Fruit fly (Drosophila melanogaster) whole organism, embryonic: ENCODE results near the gene Uck.

Source experiments
- Bteb2 ChIP-seq: fragments of 200-800 bp; sonication (Bioruptor generic); optimal IDR thresholded peaks from 2 replicates; lab custom pipeline; 2016; ENCODE audit warnings: missing biosample characterization, missing genetic modification characterization
- CG11456 ChIP-seq: fragments of 200-800 bp; sonication (Bioruptor generic); IDR thresholded peaks from 3 replicates; pipeline ENCODE4 v1.3.6; 2022; ENCODE audit warnings: missing biosample characterization, missing genetic modification characterization
- CG11504 ChIP-seq: fragments of 200-800 bp; sonication (Bioruptor generic); optimal IDR thresholded peaks from 3 replicates; lab custom pipeline; 2019; ENCODE audit warnings: missing biosample characterization, mild to moderate bottlenecking, missing genetic modification characterization, moderate library complexity
- CG12071 ChIP-seq: fragments of 200-800 bp; sonication (Bioruptor generic); optimal IDR thresholded peaks from 3 replicates; lab custom pipeline; 2018; ENCODE audit warnings: missing biosample characterization, mild to moderate bottlenecking, missing genetic modification characterization
- CG13287 ChIP-seq: fragments of 200-800 bp; sonication (Bioruptor generic); IDR thresholded peaks from 2 replicates; pipeline ENCODE4 v1.3.6; 2022; ENCODE audit warnings: missing biosample characterization, missing genetic modification characterization; ENCODE audit not compliant: partially characterized antibody
- CG13624 ChIP-seq: fragments of 200-800 bp; sonication (Bioruptor generic); optimal IDR thresholded peaks from 2 replicates; lab custom pipeline; 2016; ENCODE audit warnings: missing biosample characterization, missing genetic modification characterization
- CG14710 ChIP-seq: fragments of 200-800 bp; sonication (Bioruptor generic); optimal IDR thresholded peaks from 3 replicates; lab custom pipeline; 2019; ENCODE audit warnings: missing biosample characterization, mild to moderate bottlenecking, missing genetic modification characterization, moderate library complexity
- CG15514 ChIP-seq: fragments of 200-800 bp; sonication (Bioruptor generic); optimal IDR thresholded peaks from 3 replicates; lab custom pipeline; 2017; ENCODE audit warnings: missing biosample characterization, missing genetic modification characterization, mild to moderate bottlenecking, moderate library complexity, missing genetic modification reagents
- CG1603 ChIP-seq: fragments of 200-800 bp; sonication (Bioruptor generic); optimal IDR thresholded peaks from 2 replicates; lab custom pipeline; 2019; ENCODE audit warnings: missing biosample characterization, mild to moderate bottlenecking, missing genetic modification characterization, moderate library complexity
- CG17359 ChIP-seq: fragments of 200-800 bp; sonication (Bioruptor generic); optimal IDR thresholded peaks from 3 replicates; lab custom pipeline; 2018; ENCODE audit warnings: missing biosample characterization, mild to moderate bottlenecking, missing genetic modification characterization, moderate library complexity
- CG17612 ChIP-seq: fragments of 200-800 bp; sonication (Bioruptor generic); IDR thresholded peaks from 2 replicates; pipeline ENCODE4 v1.3.6; 2022; ENCODE audit warnings: missing biosample characterization, missing genetic modification characterization
- CG18599 ChIP-seq: fragments of 200-800 bp; sonication (Bioruptor generic); optimal IDR thresholded peaks from 3 replicates; lab custom pipeline; 2017; ENCODE audit warnings: missing biosample characterization, missing genetic modification characterization, mild to moderate bottlenecking, moderate library complexity, missing genetic modification reagents
- CG2202 ChIP-seq: fragments of 200-800 bp; sonication (Bioruptor generic); optimal IDR thresholded peaks from 2 replicates; lab custom pipeline; 2018; ENCODE audit warnings: missing biosample characterization, mild to moderate bottlenecking, missing genetic modification characterization
- CG30020 ChIP-seq: fragments of 200-800 bp; optimal IDR thresholded peaks from 2 replicates; lab custom pipeline; 2019; ENCODE audit warnings: missing biosample characterization, mild to moderate bottlenecking, missing genetic modification characterization, moderate library complexity
- CG4328 ChIP-seq: fragments of 200-800 bp; sonication (Bioruptor generic); optimal IDR thresholded peaks from 3 replicates; lab custom pipeline; 2017; ENCODE audit warnings: missing biosample characterization, missing genetic modification reagents, missing genetic modification characterization
- CG4707 ChIP-seq: fragments of 200-800 bp; sonication (Bioruptor generic); optimal IDR thresholded peaks from 2 replicates; lab custom pipeline; 2018; ENCODE audit warnings: missing biosample characterization, mild to moderate bottlenecking, missing genetic modification characterization, moderate library complexity
- CG6791 ChIP-seq: fragments of 200-800 bp; sonication (Bioruptor generic); IDR thresholded peaks from 3 replicates; pipeline ENCODE4 v1.3.6; 2022; ENCODE audit warnings: missing biosample characterization, missing genetic modification characterization; ENCODE audit not compliant: partially characterized antibody
- CG7987 ChIP-seq: fragments of 200-800 bp; sonication (Bioruptor generic); optimal IDR thresholded peaks from 2 replicates; lab custom pipeline; 2018; ENCODE audit warnings: missing biosample characterization, mild to moderate bottlenecking, missing genetic modification characterization, moderate library complexity
- CG8089 ChIP-seq: fragments of 200-800 bp; sonication (Bioruptor generic); optimal IDR thresholded peaks from 3 replicates; lab custom pipeline; 2016; ENCODE audit warnings: missing biosample characterization, missing genetic modification characterization
- CG9727 ChIP-seq: fragments of 200-800 bp; sonication (Bioruptor generic); optimal IDR thresholded peaks from 3 replicates; lab custom pipeline; 2017; ENCODE audit warnings: missing biosample characterization, mild to moderate bottlenecking, missing genetic modification characterization
- CG9797 ChIP-seq: fragments of 200-800 bp; sonication (Bioruptor generic); optimal IDR thresholded peaks from 3 replicates; lab custom pipeline; 2018; ENCODE audit warnings: missing biosample characterization, mild to moderate bottlenecking, missing genetic modification characterization
- D19A ChIP-seq: fragments of 200-800 bp; optimal IDR thresholded peaks from 3 replicates; lab custom pipeline; 2019; ENCODE audit warnings: missing biosample characterization, mild to moderate bottlenecking, missing genetic modification characterization, moderate library complexity
- Dip3 ChIP-seq: fragments of 200-800 bp; sonication (Bioruptor generic); optimal IDR thresholded peaks from 3 replicates; lab custom pipeline; 2016; ENCODE audit warnings: missing biosample characterization, missing genetic modification characterization
- MTF-1 ChIP-seq: fragments of 200-800 bp; sonication (Bioruptor generic); optimal IDR thresholded peaks from 2 replicates; lab custom pipeline; 2018; ENCODE audit warnings: missing biosample characterization, mild to moderate bottlenecking, missing genetic modification characterization, borderline replicate concordance
- Meics ChIP-seq: fragments of 200-800 bp; sonication (Bioruptor generic); optimal IDR thresholded peaks from 2 replicates; lab custom pipeline; 2017; ENCODE audit warnings: missing biosample characterization, mild to moderate bottlenecking, missing genetic modification characterization
- Nf-YC ChIP-seq: fragments of 200-800 bp; optimal IDR thresholded peaks from 3 replicates; lab custom pipeline; 2019; ENCODE audit warnings: missing biosample characterization, mild to moderate bottlenecking, missing genetic modification characterization, moderate library complexity
- Optix ChIP-seq: fragments of 200-800 bp; sonication (Bioruptor generic); IDR thresholded peaks from 3 replicates; pipeline ENCODE4 v1.3.6; 2022; ENCODE audit warnings: missing biosample characterization, missing genetic modification characterization
- Spps ChIP-seq: fragments of 200-800 bp; sonication (Bioruptor generic); optimal IDR thresholded peaks from 2 replicates; lab custom pipeline; 2018; ENCODE audit warnings: missing biosample characterization, mild to moderate bottlenecking, missing genetic modification characterization
- ap ChIP-seq: fragments of 200-800 bp; sonication (Bioruptor generic); IDR thresholded peaks from 2 replicates; pipeline ENCODE4 v1.3.6; 2022; ENCODE audit warnings: missing biosample characterization, missing genetic modification characterization
- bcd ChIP-seq: fragments of 200-800 bp; sonication (Bioruptor generic); optimal IDR thresholded peaks from 2 replicates; lab custom pipeline; 2017; ENCODE audit warnings: missing biosample characterization, mild to moderate bottlenecking, missing genetic modification characterization
- bigmax ChIP-seq: fragments of 200-800 bp; sonication (Bioruptor generic); optimal IDR thresholded peaks from 2 replicates; lab custom pipeline; 2018; ENCODE audit warnings: missing biosample characterization, mild to moderate bottlenecking, missing genetic modification characterization
- chinmo ChIP-seq: fragments of 200-800 bp; sonication (Bioruptor generic); IDR thresholded peaks from 4 replicates; pipeline ENCODE4 v1.3.6; 2022; ENCODE audit warnings: missing biosample characterization, missing genetic modification characterization; ENCODE audit not compliant: partially characterized antibody
- crc ChIP-seq: fragments of 200-800 bp; sonication (Bioruptor generic); optimal IDR thresholded peaks from 2 replicates; lab custom pipeline; 2016; ENCODE audit warnings: missing biosample characterization, missing genetic modification characterization
- disco-r ChIP-seq: fragments of 200-800 bp; sonication (Bioruptor generic); optimal IDR thresholded peaks from 2 replicates; lab custom pipeline; 2016; ENCODE audit warnings: missing biosample characterization, missing genetic modification characterization
- dm ChIP-seq: fragments of 200-800 bp; sonication (Bioruptor generic); optimal IDR thresholded peaks from 3 replicates; lab custom pipeline; 2016; ENCODE audit warnings: missing biosample characterization, missing genetic modification characterization
- fd96Cb ChIP-seq: fragments of 200-800 bp; sonication (Bioruptor generic); optimal IDR thresholded peaks from 2 replicates; lab custom pipeline; 2018; ENCODE audit warnings: missing biosample characterization, mild to moderate bottlenecking, missing genetic modification characterization, moderate library complexity
- gsb-n ChIP-seq: fragments of 200-800 bp; sonication (Bioruptor generic); optimal IDR thresholded peaks from 3 replicates; lab custom pipeline; 2018; ENCODE audit warnings: missing biosample characterization, mild to moderate bottlenecking, missing genetic modification characterization
- ham ChIP-seq: fragments of 200-800 bp; sonication (Bioruptor generic); IDR thresholded peaks from 2 replicates; pipeline ENCODE4 v1.3.6; 2022; ENCODE audit warnings: missing biosample characterization, missing genetic modification characterization
- hth ChIP-seq: fragments of >200 bp; optimal IDR thresholded peaks from 2 replicates; lab custom pipeline; 2017; ENCODE audit warnings: inconsistent platforms
- lab ChIP-seq: fragments of 200-800 bp; sonication (Bioruptor generic); optimal IDR thresholded peaks from 3 replicates; lab custom pipeline; 2017; ENCODE audit warnings: missing biosample characterization, missing genetic modification characterization, mild to moderate bottlenecking, moderate library complexity, missing genetic modification reagents
- mld ChIP-seq: fragments of 200-800 bp; sonication (Bioruptor generic); IDR thresholded peaks from 3 replicates; pipeline ENCODE4 v1.3.6; 2022; ENCODE audit warnings: missing biosample characterization, missing genetic modification characterization; ENCODE audit not compliant: partially characterized antibody
- nau ChIP-seq: fragments of 200-800 bp; sonication (Bioruptor generic); optimal IDR thresholded peaks from 3 replicates; lab custom pipeline; 2017; ENCODE audit warnings: missing biosample characterization, mild to moderate bottlenecking, missing genetic modification characterization, missing genetic modification reagents
- nerfin-1 ChIP-seq: fragments of 200-800 bp; sonication (Bioruptor generic); optimal IDR thresholded peaks from 3 replicates; lab custom pipeline; 2019; ENCODE audit warnings: missing biosample characterization, mild to moderate bottlenecking, missing genetic modification characterization, moderate library complexity
- org-1 ChIP-seq: fragments of 200-800 bp; sonication (Bioruptor generic); optimal IDR thresholded peaks from 2 replicates; lab custom pipeline; 2017; ENCODE audit warnings: missing biosample characterization, missing genetic modification characterization
- p53 ChIP-seq: fragments of 200-800 bp; sonication (Bioruptor generic); optimal IDR thresholded peaks from 2 replicates; lab custom pipeline; 2016; ENCODE audit warnings: missing biosample characterization, missing genetic modification characterization
- pum ChIP-seq: fragments of 200-800 bp; sonication (Bioruptor generic); optimal IDR thresholded peaks from 2 replicates; lab custom pipeline; 2016; ENCODE audit warnings: missing biosample characterization, missing genetic modification characterization
- sens-2 ChIP-seq: fragments of 200-800 bp; sonication (Bioruptor generic); IDR thresholded peaks from 2 replicates; pipeline ENCODE4 v1.3.6; 2022; ENCODE audit warnings: missing biosample characterization, missing genetic modification characterization
- sisA ChIP-seq: fragments of 200-800 bp; sonication (Bioruptor generic); IDR thresholded peaks from 2 replicates; pipeline ENCODE4 v1.3.6; 2022; ENCODE audit warnings: missing biosample characterization, missing genetic modification characterization
- stwl ChIP-seq: fragments of 200-800 bp; sonication (Bioruptor generic); optimal IDR thresholded peaks from 3 replicates; lab custom pipeline; 2018; ENCODE audit warnings: missing biosample characterization, mild to moderate bottlenecking, missing genetic modification characterization, moderate library complexity
- trem ChIP-seq: fragments of 200-800 bp; optimal IDR thresholded peaks from 3 replicates; lab custom pipeline; 2019; ENCODE audit warnings: missing biosample characterization, mild to moderate bottlenecking, missing genetic modification characterization, moderate library complexity

Gene Uck

DNA sequence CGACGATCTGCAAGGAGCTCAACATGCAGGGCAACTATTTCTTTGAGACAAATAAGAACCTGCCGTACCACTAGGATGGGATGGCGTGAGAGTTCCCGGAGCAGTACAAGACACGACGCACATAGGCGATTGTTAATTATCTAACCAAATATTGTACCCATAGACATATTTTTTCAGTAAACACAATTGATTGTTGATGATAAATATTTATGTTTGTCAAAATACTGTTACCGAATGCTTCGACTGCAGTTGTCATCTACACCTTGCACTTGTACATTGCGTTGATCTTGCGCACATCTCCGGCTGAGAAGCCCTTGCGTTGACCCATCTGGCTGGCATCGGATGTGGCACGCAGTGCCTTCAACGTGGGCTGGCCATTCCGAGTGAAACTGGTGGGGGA is 3.2 kb downstream of the Uck start (continued):
- TF ChIP-seq CG13287 (GFP tag; lab: Robert Waterston, UW) (no peak), CG11504 (tag; lab: Kevin White, UChicago) (peak; percentile 15), crc (GFP tag; lab: Kevin White, UChicago) (no peak), hth (no peak), bcd (GFP tag; lab: Kevin White, UChicago) (no peak), CG8089 (GFP tag; lab: Kevin White, UChicago) (peak; percentile 15), pum (GFP tag; lab: Kevin White, UChicago) (no peak), CG14710 (peak; percentile 71), CG11456 (0 out of 3 replicates have a peak, but pooled peaks have one; percentile 18), CG12071 (GFP tag; lab: Kevin White, UChicago) (peak; percentile 47), gsb-n (tag; lab: Kevin White, UChicago) (peak; percentile 48), CG7987 (GFP tag; lab: Kevin White, UChicago) (no peak), disco-r (GFP tag; lab: Kevin White, UChicago) (no peak), stwl (tag; lab: Kevin White, UChicago) (no peak), chinmo (GFP tag; lab: Robert Waterston, UW) (no peak), Optix (GFP tag; lab: Robert Waterston, UW) (no peak), lab (peak; percentile 9), CG2202 (tag; lab: Kevin White, UChicago) (peak; percentile 78), CG6791 (GFP tag; lab: Robert Waterston, UW) (no peak), nau (GFP tag; lab: Kevin White, UChicago) (peak; percentile 22), CG1603 (tag; lab: Kevin White, UChicago) (peak; percentile 72), Nf-YC (tag; lab: Kevin White, UChicago) (no peak), sisA (no peak), Dip3 (GFP tag; lab: Kevin White, UChicago) (no peak), CG17612 (GFP tag; lab: Robert Waterston, UW) (no peak), CG17359 (tag; lab: Kevin White, UChicago) (peak; percentile 60), ham (GFP tag; lab: Robert Waterston, UW) (no peak), Bteb2 (GFP tag; lab: Kevin White, UChicago) (no peak), CG13624 (GFP tag; lab: Kevin White, UChicago) (no peak), fd96Cb (peak; percentile 25), MTF-1 (GFP tag; lab: Kevin White, UChicago) (peak; percentile 58), p53 (GFP tag; lab: Kevin White, UChicago) (no peak), CG30020 (tag; lab: Kevin White, UChicago) (no peak), CG9727 (GFP tag; lab: Kevin White, UChicago) (peak; percentile 8), ap (no peak), CG4328 (GFP tag; lab: Kevin White, UChicago) (peak; percentile 27), D19A (tag; lab: Kevin White, UChicago) (peak; percentile 8), Spps (tag; lab: Kevin White, UChicago) (peak; percentile 51), CG9797 (GFP tag; lab: Kevin White, UChicago) (peak; percentile 15), sens-2 (no peak), org-1 (GFP tag; lab: Kevin White, UChicago) (peak; percentile 14), CG4707 (peak; percentile 56), CG18599 (GFP tag; lab: Kevin White, UChicago) (no peak), trem (peak; percentile 50), nerfin-1 (tag; lab: Kevin White, UChicago) (peak; percentile 57), CG15514 (no peak), Meics (no peak), dm (GFP tag; lab: Kevin White, UChicago) (no peak), bigmax (GFP tag; lab: Kevin White, UChicago) (no peak), mld (GFP tag; lab: Robert Waterston, UW) (no peak)
